Worm (Caenorhabditis elegans) whole organism, late embryonic: Measurements from ENCODE around the gene Y37E11B.5.

ENCODE experiments used
- C38D4.7 ChIP-seq: fragments of 200-800 bp; sonication (Bioruptor generic); optimal IDR thresholded peaks from 2 replicates; lab custom pipeline; 2018; ENCODE audit warnings: mild to moderate bottlenecking, missing genetic modification characterization, moderate library complexity, missing compliant biosample characterization
- T23F11.4 ChIP-seq: fragments of 200-800 bp; sonication (Bioruptor generic); optimal IDR thresholded peaks from 2 replicates; lab custom pipeline; 2018; ENCODE audit warnings: mild to moderate bottlenecking, missing genetic modification characterization, missing compliant biosample characterization
- ahr-1 ChIP-seq: sonication (generic microtip); optimal IDR thresholded peaks from 2 replicates; lab custom pipeline; 2016; ENCODE audit warnings: missing genetic modification characterization, missing compliant biosample characterization
- ceh-14 ChIP-seq: sonication (generic microtip); optimal IDR thresholded peaks from 2 replicates; lab custom pipeline; 2016; ENCODE audit warnings: missing genotype, missing genetic modification characterization, missing compliant biosample characterization
- ceh-18 ChIP-seq: sonication (generic microtip); optimal IDR thresholded peaks from 2 replicates; lab custom pipeline; 2016; ENCODE audit warnings: missing genetic modification characterization, missing compliant biosample characterization
- ceh-22 ChIP-seq: sonication (generic microtip); optimal IDR thresholded peaks from 2 replicates; lab custom pipeline; 2017; ENCODE audit warnings: missing biosample characterization, missing genetic modification characterization
- ceh-30 ChIP-seq: fragments of 150-350 bp; optimal IDR thresholded peaks from 2 replicates; lab custom pipeline; 2014; ENCODE audit warnings: missing biosample characterization, missing genetic modification characterization
- ceh-45 ChIP-seq: fragments of 200-800 bp; sonication (Bioruptor generic); IDR thresholded peaks from 2 replicates; pipeline ENCODE4 v1.3.6; 2022; ENCODE audit warnings: missing genetic modification reagents, missing genetic modification characterization, missing compliant biosample characterization
- ceh-48 ChIP-seq: sonication (generic microtip); optimal IDR thresholded peaks from 2 replicates; lab custom pipeline; 2016; ENCODE audit warnings: missing genetic modification characterization, inconsistent platforms, missing compliant biosample characterization
- ceh-9 ChIP-seq: sonication (generic microtip); optimal IDR thresholded peaks from 2 replicates; lab custom pipeline; 2016; ENCODE audit warnings: mild to moderate bottlenecking, missing genetic modification characterization, inconsistent platforms, missing compliant biosample characterization
- elt-2 ChIP-seq: sonication (generic microtip); optimal IDR thresholded peaks from 2 replicates; lab custom pipeline; 2016; ENCODE audit warnings: missing genetic modification reagents, missing genetic modification characterization, missing compliant biosample characterization
- ets-4 ChIP-seq: sonication (generic microtip); optimal IDR thresholded peaks from 2 replicates; lab custom pipeline; 2016; ENCODE audit warnings: missing genetic modification characterization, missing compliant biosample characterization
- eyg-1 ChIP-seq: sonication (generic microtip); optimal IDR thresholded peaks from 2 replicates; lab custom pipeline; 2016; ENCODE audit warnings: missing genotype, missing genetic modification characterization, missing compliant biosample characterization
- fax-1 ChIP-seq: sonication (generic microtip); optimal IDR thresholded peaks from 2 replicates; lab custom pipeline; 2016; ENCODE audit warnings: missing genotype, missing genetic modification characterization, missing compliant biosample characterization
- fkh-10 ChIP-seq: fragments of 150-350 bp; optimal IDR thresholded peaks from 2 replicates; lab custom pipeline; 2014; ENCODE audit warnings: missing biosample characterization, missing genetic modification reagents, missing genetic modification characterization
- fkh-6 ChIP-seq: sonication (generic microtip); optimal IDR thresholded peaks from 2 replicates; lab custom pipeline; 2016; ENCODE audit warnings: missing genetic modification characterization, missing compliant biosample characterization
- hlh-13 ChIP-seq: fragments of 200-800 bp; sonication (Bioruptor generic); optimal IDR thresholded peaks from 2 replicates; lab custom pipeline; 2018; ENCODE audit warnings: mild to moderate bottlenecking, missing genetic modification characterization, missing compliant biosample characterization
- hlh-15 ChIP-seq: sonication (generic microtip); optimal IDR thresholded peaks from 2 replicates; lab custom pipeline; 2016; ENCODE audit warnings: missing genetic modification characterization, missing compliant biosample characterization
- hlh-30 ChIP-seq: sonication (generic microtip); optimal IDR thresholded peaks from 2 replicates; lab custom pipeline; 2017; ENCODE audit warnings: antibody characterized with exemption, missing genetic modification characterization, missing compliant biosample characterization; ENCODE audit not compliant: insufficient read depth
- hlh-6 ChIP-seq: sonication (generic microtip); optimal IDR thresholded peaks from 2 replicates; lab custom pipeline; 2016; ENCODE audit warnings: missing genotype, missing genetic modification characterization, missing compliant biosample characterization
- lim-6 ChIP-seq: sonication (generic microtip); optimal IDR thresholded peaks from 2 replicates; lab custom pipeline; 2016; ENCODE audit warnings: missing genetic modification characterization, missing compliant biosample characterization
- madf-2 ChIP-seq: sonication (generic microtip); optimal IDR thresholded peaks from 2 replicates; lab custom pipeline; 2017; ENCODE audit warnings: missing genetic modification characterization, missing compliant biosample characterization
- mec-3 ChIP-seq: sonication (generic microtip); optimal IDR thresholded peaks from 2 replicates; lab custom pipeline; 2016; ENCODE audit warnings: borderline replicate concordance, missing genetic modification characterization, missing compliant biosample characterization
- nhr-11 ChIP-seq: fragments of 150-350 bp; optimal IDR thresholded peaks from 2 replicates; lab custom pipeline; 2014; ENCODE audit warnings: missing biosample characterization, missing genetic modification characterization
- odd-2 ChIP-seq: sonication (generic microtip); optimal IDR thresholded peaks from 2 replicates; lab custom pipeline; 2017; ENCODE audit warnings: antibody characterized with exemption, mild to moderate bottlenecking, missing genetic modification characterization, missing compliant biosample characterization
- pag-3 ChIP-seq: sonication (generic microtip); optimal IDR thresholded peaks from 2 replicates; lab custom pipeline; 2016; ENCODE audit warnings: missing compliant biosample characterization, missing genetic modification characterization, borderline replicate concordance
- pat-9 ChIP-seq: fragments of 200-800 bp; sonication (Bioruptor generic); optimal IDR thresholded peaks from 2 replicates; lab custom pipeline; 2018; ENCODE audit warnings: mild to moderate bottlenecking, missing genetic modification characterization, moderate library complexity, missing compliant biosample characterization
- pha-2 ChIP-seq: sonication (generic microtip); optimal IDR thresholded peaks from 2 replicates; lab custom pipeline; 2017; ENCODE audit warnings: mild to moderate bottlenecking, missing genetic modification characterization, missing compliant biosample characterization
- pha-4 ChIP-seq: fragments of 150-350 bp; optimal IDR thresholded peaks from 2 replicates; lab custom pipeline; 2018; ENCODE audit warnings: missing biosample characterization, missing genetic modification reagents, missing genetic modification characterization
- pqm-1 ChIP-seq: sonication (generic microtip); optimal IDR thresholded peaks from 2 replicates; lab custom pipeline; 2016; ENCODE audit warnings: missing genetic modification characterization, missing compliant biosample characterization
- pros-1 ChIP-seq: fragments of 150-350 bp; optimal IDR thresholded peaks from 2 replicates; lab custom pipeline; 2014; ENCODE audit warnings: missing biosample characterization, missing genetic modification reagents, missing genetic modification characterization
- ref-2 ChIP-seq: sonication (generic microtip); optimal IDR thresholded peaks from 2 replicates; lab custom pipeline; 2016; ENCODE audit warnings: missing genetic modification characterization, missing compliant biosample characterization
- syd-9 ChIP-seq: sonication (generic microtip); optimal IDR thresholded peaks from 2 replicates; lab custom pipeline; 2016; ENCODE audit warnings: mild to moderate bottlenecking, missing genetic modification characterization, moderate library complexity, missing compliant biosample characterization
- tbx-2 ChIP-seq: sonication (generic microtip); optimal IDR thresholded peaks from 2 replicates; lab custom pipeline; 2016; ENCODE audit warnings: missing genetic modification characterization, missing compliant biosample characterization
- ttx-3 ChIP-seq: sonication (generic microtip); optimal IDR thresholded peaks from 2 replicates; lab custom pipeline; 2016; ENCODE audit warnings: missing genetic modification reagents, missing genetic modification characterization, missing compliant biosample characterization
- unc-3 ChIP-seq, 2 experiments: fragments of 200-800 bp in 1 of 2; sonication (Bioruptor generic) in 1 of 2; sonication (generic microtip) in 1 of 2; conservative IDR thresholded peaks in 1 of 2; optimal IDR thresholded peaks in 1 of 2; 2 replicates each; pipeline versions ENCODE4 v1.3.6 to Lab custom; 2016 to 2022; ENCODE audit warnings: missing compliant biosample characterization in 2 of 2, missing genetic modification characterization in 2 of 2, missing genetic modification reagents in 1 of 2
- unc-42 ChIP-seq: sonication (generic microtip); optimal IDR thresholded peaks from 2 replicates; lab custom pipeline; 2016; ENCODE audit warnings: missing genotype, missing genetic modification characterization, missing compliant biosample characterization
- zip-5 ChIP-seq: sonication (generic microtip); optimal IDR thresholded peaks from 2 replicates; lab custom pipeline; 2016; ENCODE audit warnings: missing genetic modification characterization, missing compliant biosample characterization

Gene Y37E11B.5

DNA sequence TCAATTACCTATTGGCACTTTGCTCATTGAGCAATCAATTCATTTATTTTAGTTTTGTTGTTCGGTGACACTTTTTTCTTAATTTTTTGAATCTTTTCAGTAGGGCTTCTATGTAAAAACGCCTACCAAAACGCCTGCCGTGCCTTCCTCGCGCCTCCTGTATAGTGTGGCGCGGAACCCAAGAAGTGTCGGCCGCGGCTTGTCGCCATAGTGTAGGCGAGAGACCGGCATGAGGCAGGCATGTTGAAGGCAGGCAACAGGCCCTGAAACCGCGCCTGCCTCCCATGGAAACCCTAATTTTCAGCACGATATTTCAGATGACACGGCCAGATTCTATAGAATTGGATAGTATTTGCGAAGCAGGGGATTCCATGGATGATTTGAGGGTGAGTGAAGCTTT is 29.7 kb downstream of the Y37E11B.5 start, which contains the start of gene otpl-1:
TSS of gene otpl-1 (plus strand) at position 372 of the 400 bp plus-strand sequence.
- TF ChIP-seq hlh-6 (tag; lab: Kevin White, UChicago) (no peak), lim-6 (tag; lab: Kevin White, UChicago) (no peak), zip-5 (no peak), syd-9 (no peak)

DNA sequence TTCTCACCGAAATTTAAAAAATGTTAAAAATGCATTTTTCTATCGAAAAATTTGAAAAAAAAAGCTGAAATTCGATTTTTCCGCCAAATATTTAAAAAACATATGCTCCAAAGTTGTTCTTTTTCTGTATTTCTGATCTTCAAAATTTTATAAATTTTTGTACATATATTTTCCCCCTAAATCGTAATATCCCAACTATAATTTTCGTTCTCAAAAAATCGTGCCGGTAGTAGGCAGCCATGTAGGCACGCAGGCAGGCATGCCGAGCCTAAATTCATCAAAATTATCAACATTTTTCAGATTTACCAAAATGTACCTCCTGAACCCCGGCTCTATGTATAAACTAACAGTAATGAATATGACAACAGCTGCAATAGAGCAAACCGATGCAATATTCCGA is 33.5 kb downstream of the Y37E11B.5 start, which contains the start of gene sre-5:
TSS of gene sre-5 (plus strand) at position 301 of the 400 bp plus-strand sequence.
- TF ChIP-seq hlh-30 (tag; lab: Kevin White, UChicago) (no peak), fax-1 (tag; lab: Kevin White, UChicago) (no peak), nhr-11 (tag; lab: Kevin White, UChicago) (no peak), hlh-15 (tag; lab: Kevin White, UChicago) (no peak), ahr-1 (tag; lab: Kevin White, UChicago) (no peak), odd-2 (tag; lab: Kevin White, UChicago) (no peak), fkh-6 (tag; lab: Kevin White, UChicago) (no peak), ceh-9 (no peak), pros-1 (tag; lab: Kevin White, UChicago) (no peak), pha-2 (tag; lab: Kevin White, UChicago) (no peak), pat-9 (tag; lab: Kevin White, UChicago) (no peak), ttx-3 (no peak), unc-42 (tag; lab: Kevin White, UChicago) (no peak), ceh-22 (tag; lab: Kevin White, UChicago) (no peak), pha-4 (tag; lab: Kevin White, UChicago) (no peak), ceh-14 (no peak), tbx-2 (tag; lab: Kevin White, UChicago) (no peak), ceh-48 (no peak)

DNA sequence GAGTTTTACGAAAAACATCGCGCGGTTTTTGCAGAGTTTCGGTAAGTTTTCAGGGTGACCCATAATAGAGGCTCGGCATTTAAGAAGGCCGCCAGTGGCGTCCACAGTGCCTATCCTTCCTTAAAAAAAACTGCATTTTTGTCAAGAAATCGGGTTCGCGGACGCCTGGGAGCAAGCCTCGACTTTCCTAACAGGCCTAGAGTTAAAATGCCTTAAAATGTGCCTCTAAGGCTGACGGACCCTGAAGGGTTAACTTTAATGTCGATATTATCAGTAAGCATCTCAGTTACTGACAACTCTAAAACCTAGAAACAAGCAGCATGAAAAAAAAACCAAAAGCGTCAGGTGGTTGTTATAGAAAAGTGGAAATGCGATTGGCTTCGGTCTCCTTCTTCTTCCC is 39.2 kb downstream of the Y37E11B.5 start:
- TF ChIP-seq unc-42 (tag; lab: Kevin White, UChicago) (no peak), ref-2 (tag; lab: Kevin White, UChicago) (no peak), ets-4 (no peak), ceh-14 (no peak), ceh-30 (tag; lab: Kevin White, UChicago) (no peak)

DNA sequence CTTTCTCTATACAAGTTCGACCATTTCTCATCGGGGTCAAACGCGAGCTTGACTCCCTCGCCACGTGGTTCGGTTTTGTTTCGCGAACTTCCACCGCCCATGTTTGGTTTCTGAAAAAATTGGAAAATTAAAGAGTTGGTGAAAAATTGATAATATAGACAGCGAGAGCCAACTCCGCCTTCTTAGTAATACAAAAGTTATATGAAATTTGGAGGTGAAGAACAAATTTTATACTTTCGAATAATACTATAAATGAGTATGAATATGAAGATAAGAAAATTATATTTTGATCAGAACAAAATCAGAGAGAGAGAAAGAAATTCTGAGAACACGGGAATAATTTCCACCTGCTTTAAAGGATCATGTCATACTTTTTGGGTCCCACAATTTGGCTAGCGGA is 41.0 kb downstream of the Y37E11B.5 start, which contains the start of gene osm-9:
TSS of gene osm-9 (minus strand) at position 101 of the 400 bp plus-strand sequence.
- no peak for TF ChIP-seq hlh-6 (tag; lab: Kevin White, UChicago)
- TF ChIP-seq ceh-18 (tag; lab: Kevin White, UChicago) = no peak
- no peak for TF ChIP-seq hlh-13 (GFP tag; lab: Kevin White, UChicago)
- TF ChIP-seq C38D4.7 (GFP tag; lab: Kevin White, UChicago) = no peak
- no peak for TF ChIP-seq mec-3 (tag; lab: Kevin White, UChicago)
- TF ChIP-seq pag-3 (tag; lab: Kevin White, UChicago) = no peak
- no peak for TF ChIP-seq T23F11.4 (GFP tag; lab: Kevin White, UChicago)
- TF ChIP-seq unc-42 (tag; lab: Kevin White, UChicago) = no peak
- TF ChIP-seq ahr-1 (tag; lab: Kevin White, UChicago) = no peak
- no peak for TF ChIP-seq hlh-30 (tag; lab: Kevin White, UChicago)
- no peak for TF ChIP-seq unc-3 (GFP tag; conservative IDR thresholded peaks at IDR 0.05; lab: Robert Waterston, UW)
- no peak for TF ChIP-seq unc-3 (tag; optimal IDR thresholded peaks at IDR 0.05; lab: Kevin White, UChicago)
- no peak for TF ChIP-seq eyg-1 (tag; lab: Kevin White, UChicago)
- TF ChIP-seq pqm-1 (tag; lab: Kevin White, UChicago) = no peak
- TF ChIP-seq madf-2 (tag; lab: Kevin White, UChicago) = no peak
- no peak for TF ChIP-seq ceh-48
- TF ChIP-seq elt-2 (tag; lab: Kevin White, UChicago) = no peak
- TF ChIP-seq ceh-45 = no peak
- no peak for TF ChIP-seq fkh-10 (GFP tag; lab: Kevin White, UChicago)
- TF ChIP-seq hlh-15 (tag; lab: Kevin White, UChicago) = no peak
